Fruit fly (Drosophila melanogaster) whole organism, embryonic: ENCODE measurements around the gene Eno.

Experiments used
- Awh ChIP-seq: fragments of 200-800 bp; sonication (Bioruptor generic); IDR thresholded peaks from 2 replicates; pipeline ENCODE4, ENCODE4 v1.3.6; 2022; ENCODE audit warnings: missing biosample characterization, missing genetic modification characterization
- Bdp1 ChIP-seq: fragments of 200-800 bp; sonication (Bioruptor generic); optimal IDR thresholded peaks from 3 replicates; lab custom pipeline; 2016; ENCODE audit warnings: missing biosample characterization, missing genetic modification characterization
- CG11085 ChIP-seq: fragments of 200-800 bp; sonication (Bioruptor generic); IDR thresholded peaks from 2 replicates; pipeline ENCODE4 v1.3.6; 2022; ENCODE audit warnings: missing biosample characterization, missing genetic modification characterization
- CG11093 ChIP-seq: fragments of 200-800 bp; sonication (Bioruptor generic); IDR thresholded peaks from 3 replicates; pipeline ENCODE4 v1.3.6; 2022; ENCODE audit warnings: missing biosample characterization, missing genetic modification characterization
- CG11456 ChIP-seq: fragments of 200-800 bp; sonication (Bioruptor generic); IDR thresholded peaks from 3 replicates; pipeline ENCODE4 v1.3.6; 2022; ENCODE audit warnings: missing biosample characterization, missing genetic modification characterization
- CG11695 ChIP-seq: fragments of 200-800 bp; sonication (Bioruptor generic); IDR thresholded peaks from 3 replicates; pipeline ENCODE4 v1.3.6; 2022; ENCODE audit warnings: missing biosample characterization, missing genetic modification characterization
- CG13287 ChIP-seq: fragments of 200-800 bp; sonication (Bioruptor generic); IDR thresholded peaks from 2 replicates; pipeline ENCODE4 v1.3.6; 2022; ENCODE audit warnings: missing biosample characterization, missing genetic modification characterization; ENCODE audit not compliant: partially characterized antibody
- CG13624 ChIP-seq: fragments of 200-800 bp; sonication (Bioruptor generic); optimal IDR thresholded peaks from 2 replicates; lab custom pipeline; 2016; ENCODE audit warnings: missing biosample characterization, missing genetic modification characterization
- CG14050 ChIP-seq: fragments of 200-800 bp; sonication (Bioruptor generic); IDR thresholded peaks from 3 replicates; pipeline ENCODE4 v1.3.6; 2022; ENCODE audit warnings: missing biosample characterization, missing genetic modification characterization
- CG14710 ChIP-seq: fragments of 200-800 bp; sonication (Bioruptor generic); optimal IDR thresholded peaks from 3 replicates; lab custom pipeline; 2019; ENCODE audit warnings: missing biosample characterization, mild to moderate bottlenecking, missing genetic modification characterization, moderate library complexity
- CG14965 ChIP-seq: fragments of 200-800 bp; sonication (Bioruptor generic); optimal IDR thresholded peaks from 2 replicates; lab custom pipeline; 2016; ENCODE audit warnings: missing biosample characterization, missing genetic modification characterization, borderline replicate concordance
- CG15269 ChIP-seq: fragments of 200-800 bp; sonication (Bioruptor generic); optimal IDR thresholded peaks from 2 replicates; lab custom pipeline; 2018; ENCODE audit warnings: missing biosample characterization, mild to moderate bottlenecking, missing genetic modification characterization, moderate library complexity
- CG15601 ChIP-seq: fragments of 200-800 bp; sonication (Bioruptor generic); optimal IDR thresholded peaks from 3 replicates; lab custom pipeline; 2019; ENCODE audit warnings: missing biosample characterization, mild to moderate bottlenecking, missing genetic modification characterization, moderate library complexity
- CG17385 ChIP-seq: fragments of 200-800 bp; sonication (Bioruptor generic); optimal IDR thresholded peaks from 3 replicates; lab custom pipeline; 2018; ENCODE audit warnings: missing biosample characterization, mild to moderate bottlenecking, missing genetic modification characterization
- CG1792 ChIP-seq: fragments of 200-800 bp; sonication (Bioruptor generic); optimal IDR thresholded peaks from 2 replicates; lab custom pipeline; 2016; ENCODE audit warnings: missing biosample characterization, missing genetic modification characterization
- CG18262 ChIP-seq: fragments of 200-800 bp; optimal IDR thresholded peaks from 3 replicates; lab custom pipeline; 2019; ENCODE audit warnings: missing biosample characterization, mild to moderate bottlenecking, missing genetic modification characterization, moderate library complexity
- CG18476 ChIP-seq: fragments of 200-800 bp; sonication (Bioruptor generic); optimal IDR thresholded peaks from 2 replicates; lab custom pipeline; 2016; ENCODE audit warnings: missing biosample characterization, mild to moderate bottlenecking, missing genetic modification characterization
- CG2199 ChIP-seq: fragments of 200-800 bp; sonication (Bioruptor generic); IDR thresholded peaks from 3 replicates; pipeline ENCODE4 v1.3.6; 2022; ENCODE audit warnings: missing biosample characterization, missing genetic modification characterization
- CG31388 ChIP-seq: fragments of 200-800 bp; sonication (Bioruptor generic); optimal IDR thresholded peaks from 2 replicates; lab custom pipeline; 2016; ENCODE audit warnings: missing biosample characterization, missing genetic modification characterization
- CG8089 ChIP-seq: fragments of 200-800 bp; sonication (Bioruptor generic); optimal IDR thresholded peaks from 3 replicates; lab custom pipeline; 2016; ENCODE audit warnings: missing biosample characterization, missing genetic modification characterization
- CG9876 ChIP-seq: fragments of 200-800 bp; sonication (Bioruptor generic); optimal IDR thresholded peaks from 2 replicates; lab custom pipeline; 2016; ENCODE audit warnings: missing biosample characterization, missing genetic modification characterization
- Dad ChIP-seq: fragments of 200-800 bp; sonication (Bioruptor generic); optimal IDR thresholded peaks from 3 replicates; lab custom pipeline; 2016; ENCODE audit warnings: missing biosample characterization, missing genetic modification characterization
- Dref ChIP-seq: fragments of 200-800 bp; sonication (Bioruptor generic); IDR thresholded peaks from 2 replicates; pipeline ENCODE4 v1.3.6; 2022; ENCODE audit warnings: missing biosample characterization, missing genetic modification characterization
- Fer2 ChIP-seq: fragments of 200-800 bp; sonication (Bioruptor generic); optimal IDR thresholded peaks from 2 replicates; lab custom pipeline; 2018; ENCODE audit warnings: missing biosample characterization, mild to moderate bottlenecking, missing genetic modification characterization, moderate library complexity
- MESR4 ChIP-seq: fragments of 200-800 bp; sonication (Bioruptor generic); optimal IDR thresholded peaks from 2 replicates; lab custom pipeline; 2018; ENCODE audit warnings: missing biosample characterization, mild to moderate bottlenecking, missing genetic modification characterization, moderate library complexity
- Mad ChIP-seq: fragments of 200-800 bp; sonication (Bioruptor generic); optimal IDR thresholded peaks from 2 replicates; lab custom pipeline; 2016; ENCODE audit warnings: missing biosample characterization, missing genetic modification characterization
- Nf-YC ChIP-seq: fragments of 200-800 bp; optimal IDR thresholded peaks from 3 replicates; lab custom pipeline; 2019; ENCODE audit warnings: missing biosample characterization, mild to moderate bottlenecking, missing genetic modification characterization, moderate library complexity
- Ptx1 ChIP-seq: fragments of 200-800 bp; sonication (Bioruptor generic); IDR thresholded peaks from 2 replicates; pipeline ENCODE4 v1.3.6; 2022; ENCODE audit warnings: missing biosample characterization, missing genetic modification characterization
- Scr ChIP-seq: fragments of 200-800 bp; sonication (Bioruptor generic); IDR thresholded peaks from 2 replicates; pipeline ENCODE4 v1.3.6; 2022; ENCODE audit warnings: missing biosample characterization, missing genetic modification characterization; ENCODE audit not compliant: partially characterized antibody
- Sox100B ChIP-seq: fragments of 200-800 bp; sonication (Bioruptor generic); optimal IDR thresholded peaks from 3 replicates; lab custom pipeline; 2018; ENCODE audit warnings: missing biosample characterization, mild to moderate bottlenecking, missing genetic modification characterization
- Tbp ChIP-seq: fragments of >200 bp; optimal IDR thresholded peaks from 2 replicates; lab custom pipeline; 2018; ENCODE audit warnings: missing biosample characterization, missing genetic modification characterization
- bab2 ChIP-seq: fragments of 200-800 bp; sonication (Bioruptor generic); optimal IDR thresholded peaks from 2 replicates; lab custom pipeline; 2016; ENCODE audit warnings: missing biosample characterization, missing genetic modification characterization
- bigmax ChIP-seq: fragments of 200-800 bp; sonication (Bioruptor generic); optimal IDR thresholded peaks from 2 replicates; lab custom pipeline; 2018; ENCODE audit warnings: missing biosample characterization, mild to moderate bottlenecking, missing genetic modification characterization
- br ChIP-seq: fragments of >200 bp; optimal IDR thresholded peaks from 2 replicates; lab custom pipeline; 2017
- bsh ChIP-seq, 2 experiments: fragments of 200-800 bp; sonication (Bioruptor generic); optimal IDR thresholded peaks; 2 replicates each; lab custom pipeline; 2017 to 2018; ENCODE audit warnings: mild to moderate bottlenecking in 2 of 2, missing biosample characterization in 2 of 2, missing genetic modification characterization in 2 of 2, moderate library complexity in 1 of 2
- dm ChIP-seq: fragments of 200-800 bp; sonication (Bioruptor generic); optimal IDR thresholded peaks from 3 replicates; lab custom pipeline; 2016; ENCODE audit warnings: missing biosample characterization, missing genetic modification characterization
- esg ChIP-seq: fragments of 200-800 bp; sonication (Bioruptor generic); conservative IDR thresholded peaks from 2 replicates; pipeline ENCODE4 v1.3.6; 2022; ENCODE audit warnings: missing biosample characterization, missing genetic modification characterization
- fu2 ChIP-seq: fragments of 200-800 bp; sonication (Bioruptor generic); optimal IDR thresholded peaks from 2 replicates; lab custom pipeline; 2016; ENCODE audit warnings: missing biosample characterization, missing genetic modification characterization
- gsb ChIP-seq: fragments of 200-800 bp; sonication (Bioruptor generic); IDR thresholded peaks from 2 replicates; pipeline ENCODE4 v1.3.6; 2022; ENCODE audit warnings: missing biosample characterization, missing genetic modification characterization
- gsb-n ChIP-seq: fragments of 200-800 bp; sonication (Bioruptor generic); optimal IDR thresholded peaks from 3 replicates; lab custom pipeline; 2018; ENCODE audit warnings: missing biosample characterization, mild to moderate bottlenecking, missing genetic modification characterization
- luna ChIP-seq: fragments of 200-800 bp; sonication (Bioruptor generic); optimal IDR thresholded peaks from 2 replicates; lab custom pipeline; 2016; ENCODE audit warnings: missing biosample characterization, missing genetic modification characterization
- mirr ChIP-seq: fragments of 200-800 bp; sonication (Bioruptor generic); optimal IDR thresholded peaks from 3 replicates; lab custom pipeline; 2018; ENCODE audit warnings: missing biosample characterization, mild to moderate bottlenecking, missing genetic modification characterization
- mld ChIP-seq: fragments of 200-800 bp; sonication (Bioruptor generic); IDR thresholded peaks from 3 replicates; pipeline ENCODE4 v1.3.6; 2022; ENCODE audit warnings: missing biosample characterization, missing genetic modification characterization; ENCODE audit not compliant: partially characterized antibody
- onecut ChIP-seq: fragments of 200-800 bp; sonication (Bioruptor generic); IDR thresholded peaks from 2 replicates; pipeline ENCODE4 v1.3.6; 2022; ENCODE audit warnings: missing biosample characterization, missing genetic modification characterization
- pita ChIP-seq: fragments of 200-800 bp; sonication (Bioruptor generic); optimal IDR thresholded peaks from 2 replicates; lab custom pipeline; 2017; ENCODE audit warnings: missing biosample characterization, mild to moderate bottlenecking, missing genetic modification characterization
- pum ChIP-seq: fragments of 200-800 bp; sonication (Bioruptor generic); optimal IDR thresholded peaks from 2 replicates; lab custom pipeline; 2016; ENCODE audit warnings: missing biosample characterization, missing genetic modification characterization
- repo ChIP-seq: fragments of 200-800 bp; sonication (Bioruptor generic); optimal IDR thresholded peaks from 2 replicates; lab custom pipeline; 2016; ENCODE audit warnings: missing biosample characterization, missing genetic modification characterization
- sima ChIP-seq: fragments of 200-800 bp; sonication (Bioruptor generic); optimal IDR thresholded peaks from 2 replicates; lab custom pipeline; 2016; ENCODE audit warnings: missing biosample characterization, missing genetic modification characterization
- slbo ChIP-seq: fragments of 200-800 bp; sonication (Bioruptor generic); IDR thresholded peaks from 2 replicates; pipeline ENCODE4 v1.3.6; 2022; ENCODE audit warnings: missing biosample characterization, missing genetic modification characterization
- slou ChIP-seq: fragments of 200-800 bp; sonication (Bioruptor generic); optimal IDR thresholded peaks from 3 replicates; lab custom pipeline; 2016; ENCODE audit warnings: missing biosample characterization, missing genetic modification characterization
- tgo ChIP-seq: fragments of 200-800 bp; sonication (Bioruptor generic); IDR thresholded peaks from 3 replicates; pipeline ENCODE4 v1.3.6; 2022; ENCODE audit warnings: missing biosample characterization, missing genetic modification characterization
- yki ChIP-seq: fragments of >200 bp; optimal IDR thresholded peaks from 3 replicates; lab custom pipeline; 2018

Eno gene

dm6 chr2L:1723937-1724591, 5.4 kb downstream of the Eno start, which contains the start of gene Rim2 (continued):
- TF ChIP-seq CG14050 (GFP tag; lab: Robert Waterston, UW): no peak
- TF ChIP-seq CG11695 (GFP tag; lab: Robert Waterston, UW): no peak; the same call in 2 of the 3 replicates
- no peak for TF ChIP-seq slou (GFP tag; lab: Kevin White, UChicago)
- TF ChIP-seq CG8089 (GFP tag; lab: Kevin White, UChicago): no peak
- peak; percentile 44 for TF ChIP-seq pita (GFP tag; lab: Kevin White, UChicago)
- no peak for TF ChIP-seq luna (GFP tag; lab: Kevin White, UChicago)
- peak; percentile 39 for TF ChIP-seq mirr (GFP tag; lab: Kevin White, UChicago)
- TF ChIP-seq onecut: peak; percentile 20; the same call in 1 of the 2 replicates
- no peak for TF ChIP-seq tgo (GFP tag; lab: Robert Waterston, UW)
- no peak for TF ChIP-seq Fer2
- TF ChIP-seq Scr (GFP tag; lab: Robert Waterston, UW): peak; percentile 36; the same call in 1 of the 2 replicates
- TF ChIP-seq gsb (GFP tag; lab: Robert Waterston, UW): no peak
- TF ChIP-seq MESR4: peak; percentile 78
- no peak for TF ChIP-seq CG11093 (GFP tag; lab: Robert Waterston, UW)
- TF ChIP-seq mld: no peak
- TF ChIP-seq CG15601: peak; percentile 98
- TF ChIP-seq bsh (GFP tag; optimal IDR thresholded peaks at IDR 0.05; lab: Kevin White, UChicago): no peak
- no peak for TF ChIP-seq CG18262
- TF ChIP-seq repo (GFP tag; lab: Kevin White, UChicago): no peak
- peak; percentile 31 for TF ChIP-seq CG13624
- no peak for TF ChIP-seq Bdp1 (GFP tag; lab: Kevin White, UChicago)
- 0 out of 2 replicates have a peak, but pooled peaks have one; percentile 23 for TF ChIP-seq Awh (GFP tag; lab: Robert Waterston, UW)
- no peak for TF ChIP-seq Sox100B
- TF ChIP-seq CG1792 (GFP tag; lab: Kevin White, UChicago): peak; percentile 18
- TF ChIP-seq dm (GFP tag; lab: Kevin White, UChicago): no peak
- no peak for TF ChIP-seq CG9876 (GFP tag; lab: Kevin White, UChicago)
- TF ChIP-seq Dad (GFP tag; lab: Kevin White, UChicago): no peak
- no peak for TF ChIP-seq pum
- TF ChIP-seq CG31388 (GFP tag; lab: Kevin White, UChicago): no peak
- no peak for TF ChIP-seq Mad (GFP tag; lab: Kevin White, UChicago)
- no peak for TF ChIP-seq yki (lab: Kevin White, UChicago)
- no peak for TF ChIP-seq CG11085 (GFP tag; lab: Robert Waterston, UW)
- no peak for TF ChIP-seq CG17385 (GFP tag; lab: Kevin White, UChicago)
- no peak for TF ChIP-seq gsb-n (tag; lab: Kevin White, UChicago)
- no peak for TF ChIP-seq CG14965 (GFP tag; lab: Kevin White, UChicago)
- no peak for TF ChIP-seq fu2
- TF ChIP-seq bab2 (GFP tag; lab: Kevin White, UChicago): no peak
- TF ChIP-seq CG14710 (tag; lab: Kevin White, UChicago): peak; percentile 45
- 0 out of 2 replicates have a peak, but pooled peaks have one; percentile 31 for TF ChIP-seq slbo (GFP tag; lab: Robert Waterston, UW)
- no peak for TF ChIP-seq Ptx1 (GFP tag; lab: Robert Waterston, UW)
- TF ChIP-seq sima: no peak
- TF ChIP-seq CG18476: no peak
- TF ChIP-seq br (lab: Kevin White, UChicago): no peak
- no peak for TF ChIP-seq CG15269 (tag; lab: Kevin White, UChicago)
- TF ChIP-seq CG2199 (GFP tag; lab: Robert Waterston, UW): no peak
- TF ChIP-seq CG13287: peak; percentile 40; the same call in 1 of the 2 replicates
- TF ChIP-seq Nf-YC (tag; lab: Kevin White, UChicago): peak; percentile 33
- no peak for TF ChIP-seq esg (GFP tag; lab: Robert Waterston, UW)
- TF ChIP-seq CG11456: no peak
- peak; percentile 33 for TF ChIP-seq bigmax (GFP tag; lab: Kevin White, UChicago)
- no peak for TF ChIP-seq Tbp
- peak; percentile 39 for TF ChIP-seq Dref (GFP tag; lab: Robert Waterston, UW)
